Fruit fly (Drosophila melanogaster) whole organism, embryonic: ENCODE data around the gene CG17118.

Experiments
- Asciz ChIP-seq: fragments of 200-800 bp; sonication (Bioruptor generic); optimal IDR thresholded peaks from 2 replicates; lab custom pipeline; 2017; ENCODE audit warnings: missing biosample characterization, mild to moderate bottlenecking, missing genetic modification characterization, missing genetic modification reagents
- B-H2 ChIP-seq: fragments of 200-800 bp; sonication (Bioruptor generic); optimal IDR thresholded peaks from 2 replicates; lab custom pipeline; 2018; ENCODE audit warnings: missing biosample characterization, mild to moderate bottlenecking, missing genetic modification characterization
- CG13287 ChIP-seq: fragments of 200-800 bp; sonication (Bioruptor generic); IDR thresholded peaks from 2 replicates; pipeline ENCODE4 v1.3.6; 2022; ENCODE audit warnings: missing biosample characterization, missing genetic modification characterization; ENCODE audit not compliant: partially characterized antibody
- CG13296 ChIP-seq: fragments of 200-800 bp; sonication (Bioruptor generic); optimal IDR thresholded peaks from 3 replicates; lab custom pipeline; 2018; ENCODE audit warnings: missing biosample characterization, mild to moderate bottlenecking, missing genetic modification characterization
- CG13894 ChIP-seq: fragments of 200-800 bp; sonication (Bioruptor generic); optimal IDR thresholded peaks from 3 replicates; lab custom pipeline; 2018; ENCODE audit warnings: missing biosample characterization, mild to moderate bottlenecking, missing genetic modification characterization, moderate library complexity
- CG14050 ChIP-seq: fragments of 200-800 bp; sonication (Bioruptor generic); IDR thresholded peaks from 3 replicates; pipeline ENCODE4 v1.3.6; 2022; ENCODE audit warnings: missing biosample characterization, missing genetic modification characterization
- CG31388 ChIP-seq: fragments of 200-800 bp; sonication (Bioruptor generic); optimal IDR thresholded peaks from 2 replicates; lab custom pipeline; 2016; ENCODE audit warnings: missing biosample characterization, missing genetic modification characterization
- CG32767 ChIP-seq: fragments of 200-800 bp; sonication (Bioruptor generic); IDR thresholded peaks from 2 replicates; pipeline ENCODE4 v1.3.6; 2022; ENCODE audit warnings: missing biosample characterization, missing genetic modification characterization
- CG3726 ChIP-seq: fragments of 200-800 bp; sonication (Bioruptor generic); IDR thresholded peaks from 3 replicates; pipeline ENCODE4, ENCODE4 v1.3.6; 2022; ENCODE audit warnings: missing biosample characterization, missing genetic modification characterization
- CG8290 ChIP-seq, 3 experiments: fragments of 200-800 bp; sonication (Bioruptor generic); optimal IDR thresholded peaks; 2 replicates each; lab custom pipeline; 2016 to 2019; ENCODE audit warnings: missing biosample characterization in 3 of 3, missing genetic modification characterization in 3 of 3, mild to moderate bottlenecking in 2 of 3, moderate library complexity in 1 of 3
- Camta ChIP-seq: fragments of 200-800 bp; sonication (Bioruptor generic); optimal IDR thresholded peaks from 2 replicates; lab custom pipeline; 2016; ENCODE audit warnings: missing biosample characterization, missing genetic modification characterization
- D ChIP-seq, 2 experiments: fragments of 200-800 bp in 1 of 2; fragments of >200 bp in 1 of 2; sonication (Bioruptor generic) in 1 of 2; optimal IDR thresholded peaks; 2 replicates in 1 of 2; 3 replicates in 1 of 2; lab custom pipeline; 2017; ENCODE audit warnings: mild to moderate bottlenecking in 1 of 2, missing biosample characterization in 1 of 2, missing genetic modification characterization in 1 of 2, missing genetic modification reagents in 1 of 2
- D19A ChIP-seq: fragments of 200-800 bp; optimal IDR thresholded peaks from 3 replicates; lab custom pipeline; 2019; ENCODE audit warnings: missing biosample characterization, mild to moderate bottlenecking, missing genetic modification characterization, moderate library complexity
- Dfd ChIP-seq, 2 experiments: fragments of >200 bp; optimal IDR thresholded peaks; 2 replicates each; lab custom pipeline; 2017; ENCODE audit warnings: missing biosample characterization in 2 of 2, missing genetic modification characterization in 2 of 2
- Doc2 ChIP-seq: fragments of 200-800 bp; sonication (Bioruptor generic); IDR thresholded peaks from 2 replicates; pipeline ENCODE4 v1.3.6; 2022; ENCODE audit warnings: missing biosample characterization, missing genetic modification characterization
- GATAe ChIP-seq: fragments of 200-800 bp; sonication (Bioruptor generic); conservative IDR thresholded peaks from 2 replicates; pipeline ENCODE4 v1.3.6; 2022; ENCODE audit warnings: missing biosample characterization, missing genetic modification characterization
- Hr51 ChIP-seq, 2 experiments: fragments of 200-800 bp; sonication (Bioruptor generic); optimal IDR thresholded peaks; 2 replicates in 1 of 2; 3 replicates in 1 of 2; lab custom pipeline; 2016 to 2018; ENCODE audit warnings: missing biosample characterization in 2 of 2, missing genetic modification characterization in 2 of 2, mild to moderate bottlenecking in 1 of 2, moderate library complexity in 1 of 2
- Lim3 ChIP-seq: fragments of 200-800 bp; sonication (Bioruptor generic); IDR thresholded peaks from 2 replicates; pipeline ENCODE4 v1.3.6; 2022; ENCODE audit warnings: missing biosample characterization, missing genetic modification characterization
- NC2β ChIP-seq: fragments of 200-800 bp; sonication (Bioruptor generic); optimal IDR thresholded peaks from 2 replicates; lab custom pipeline; 2016; ENCODE audit warnings: missing biosample characterization, missing genetic modification characterization
- NFAT ChIP-seq: fragments of 200-800 bp; sonication (Bioruptor generic); IDR thresholded peaks from 2 replicates; pipeline ENCODE4 v1.3.6; 2022; ENCODE audit warnings: missing biosample characterization, missing genetic modification characterization
- Nf-YA ChIP-seq: fragments of 200-800 bp; sonication (Bioruptor generic); IDR thresholded peaks from 2 replicates; pipeline ENCODE4 v1.3.6; 2022; ENCODE audit warnings: missing biosample characterization, missing genetic modification characterization
- Oli ChIP-seq: fragments of 200-800 bp; sonication (Bioruptor generic); optimal IDR thresholded peaks from 2 replicates; lab custom pipeline; 2018; ENCODE audit warnings: missing biosample characterization, mild to moderate bottlenecking, missing genetic modification characterization, moderate library complexity
- Optix ChIP-seq: fragments of 200-800 bp; sonication (Bioruptor generic); IDR thresholded peaks from 3 replicates; pipeline ENCODE4 v1.3.6; 2022; ENCODE audit warnings: missing biosample characterization, missing genetic modification characterization
- PHDP ChIP-seq: fragments of 200-800 bp; sonication (Bioruptor generic); optimal IDR thresholded peaks from 3 replicates; lab custom pipeline; 2018; ENCODE audit warnings: missing biosample characterization, mild to moderate bottlenecking, missing genetic modification characterization, moderate library complexity
- Side ChIP-seq: fragments of 200-800 bp; sonication (Bioruptor generic); optimal IDR thresholded peaks from 2 replicates; lab custom pipeline; 2016; ENCODE audit warnings: missing biosample characterization, missing genetic modification characterization
- Six4 ChIP-seq: fragments of 200-800 bp; sonication (Bioruptor generic); optimal IDR thresholded peaks from 2 replicates; lab custom pipeline; 2016; ENCODE audit warnings: missing biosample characterization, missing genetic modification characterization
- Usf ChIP-seq: fragments of 200-800 bp; sonication (Bioruptor generic); optimal IDR thresholded peaks from 2 replicates; lab custom pipeline; 2017; ENCODE audit warnings: missing genotype, missing biosample characterization, missing genetic modification characterization
- Xrp1 ChIP-seq: fragments of 200-800 bp; sonication (Bioruptor generic); IDR thresholded peaks from 2 replicates; pipeline ENCODE4 v1.3.6; 2022; ENCODE audit warnings: missing biosample characterization, missing genetic modification characterization
- aop ChIP-seq: fragments of 200-800 bp; sonication (Bioruptor generic); IDR thresholded peaks from 2 replicates; pipeline ENCODE4 v1.3.6; 2022; ENCODE audit warnings: missing biosample characterization, missing genetic modification characterization
- ap ChIP-seq: fragments of 200-800 bp; sonication (Bioruptor generic); IDR thresholded peaks from 2 replicates; pipeline ENCODE4 v1.3.6; 2022; ENCODE audit warnings: missing biosample characterization, missing genetic modification characterization
- btn ChIP-seq: fragments of 200-800 bp; sonication (Bioruptor generic); optimal IDR thresholded peaks from 2 replicates; lab custom pipeline; 2016; ENCODE audit warnings: missing biosample characterization, missing genetic modification characterization
- cg ChIP-seq: fragments of 200-800 bp; sonication (Bioruptor generic); optimal IDR thresholded peaks from 3 replicates; lab custom pipeline; 2019; ENCODE audit warnings: missing biosample characterization, mild to moderate bottlenecking, missing genetic modification characterization, moderate library complexity
- chinmo ChIP-seq: fragments of 200-800 bp; sonication (Bioruptor generic); IDR thresholded peaks from 4 replicates; pipeline ENCODE4 v1.3.6; 2022; ENCODE audit warnings: missing biosample characterization, missing genetic modification characterization; ENCODE audit not compliant: partially characterized antibody
- chm ChIP-seq: fragments of 200-800 bp; sonication (Bioruptor generic); IDR thresholded peaks from 2 replicates; pipeline ENCODE4 v1.3.6; 2022; ENCODE audit warnings: missing biosample characterization, missing genetic modification characterization
- dan ChIP-seq: fragments of 200-800 bp; sonication (Bioruptor generic); IDR thresholded peaks from 2 replicates; pipeline ENCODE4 v1.3.6; 2022; ENCODE audit warnings: missing biosample characterization, missing genetic modification characterization
- dati ChIP-seq: fragments of 200-800 bp; sonication (Bioruptor generic); IDR thresholded peaks from 2 replicates; pipeline ENCODE4 v1.3.6; 2022; ENCODE audit warnings: missing biosample characterization, missing genetic modification characterization
- ems ChIP-seq: fragments of 200-800 bp; sonication (Bioruptor generic); optimal IDR thresholded peaks from 3 replicates; lab custom pipeline; 2016; ENCODE audit warnings: missing biosample characterization, missing genetic modification characterization
- fu2 ChIP-seq: fragments of 200-800 bp; sonication (Bioruptor generic); optimal IDR thresholded peaks from 2 replicates; lab custom pipeline; 2016; ENCODE audit warnings: missing biosample characterization, missing genetic modification characterization
- hb ChIP-seq: fragments of 200-800 bp; sonication (Bioruptor generic); IDR thresholded peaks from 3 replicates; pipeline ENCODE4 v1.3.6; 2022; ENCODE audit warnings: missing biosample characterization, missing genetic modification characterization; ENCODE audit not compliant: partially characterized antibody
- lab ChIP-seq: fragments of 200-800 bp; sonication (Bioruptor generic); optimal IDR thresholded peaks from 3 replicates; lab custom pipeline; 2017; ENCODE audit warnings: missing biosample characterization, missing genetic modification characterization, mild to moderate bottlenecking, moderate library complexity, missing genetic modification reagents
- lbe ChIP-seq: fragments of 200-800 bp; sonication (Bioruptor generic); optimal IDR thresholded peaks from 2 replicates; lab custom pipeline; 2016; ENCODE audit warnings: missing biosample characterization, mild to moderate bottlenecking, missing genetic modification characterization
- luna ChIP-seq: fragments of 200-800 bp; sonication (Bioruptor generic); optimal IDR thresholded peaks from 2 replicates; lab custom pipeline; 2016; ENCODE audit warnings: missing biosample characterization, missing genetic modification characterization
- mld ChIP-seq: fragments of 200-800 bp; sonication (Bioruptor generic); IDR thresholded peaks from 3 replicates; pipeline ENCODE4 v1.3.6; 2022; ENCODE audit warnings: missing biosample characterization, missing genetic modification characterization; ENCODE audit not compliant: partially characterized antibody
- pros ChIP-seq: fragments of 200-800 bp; sonication (Bioruptor generic); optimal IDR thresholded peaks from 3 replicates; lab custom pipeline; 2019; ENCODE audit warnings: missing biosample characterization, mild to moderate bottlenecking, missing genetic modification characterization, moderate library complexity
- run ChIP-seq: fragments of 200-800 bp; sonication (Bioruptor generic); optimal IDR thresholded peaks from 3 replicates; lab custom pipeline; 2018; ENCODE audit warnings: missing biosample characterization, mild to moderate bottlenecking, missing genetic modification characterization
- slbo ChIP-seq: fragments of 200-800 bp; sonication (Bioruptor generic); IDR thresholded peaks from 2 replicates; pipeline ENCODE4 v1.3.6; 2022; ENCODE audit warnings: missing biosample characterization, missing genetic modification characterization
- sna ChIP-seq: fragments of 200-800 bp; sonication (Bioruptor generic); IDR thresholded peaks from 2 replicates; pipeline ENCODE4 v1.3.6; 2022; ENCODE audit warnings: missing biosample characterization, missing genetic modification characterization; ENCODE audit not compliant: partially characterized antibody
- sqz ChIP-seq: fragments of 200-800 bp; sonication (Bioruptor generic); optimal IDR thresholded peaks from 3 replicates; lab custom pipeline; 2018; ENCODE audit warnings: missing biosample characterization, mild to moderate bottlenecking, missing genetic modification characterization
- stwl ChIP-seq: fragments of 200-800 bp; sonication (Bioruptor generic); optimal IDR thresholded peaks from 3 replicates; lab custom pipeline; 2018; ENCODE audit warnings: missing biosample characterization, mild to moderate bottlenecking, missing genetic modification characterization, moderate library complexity

CG17118 gene

DNA sequence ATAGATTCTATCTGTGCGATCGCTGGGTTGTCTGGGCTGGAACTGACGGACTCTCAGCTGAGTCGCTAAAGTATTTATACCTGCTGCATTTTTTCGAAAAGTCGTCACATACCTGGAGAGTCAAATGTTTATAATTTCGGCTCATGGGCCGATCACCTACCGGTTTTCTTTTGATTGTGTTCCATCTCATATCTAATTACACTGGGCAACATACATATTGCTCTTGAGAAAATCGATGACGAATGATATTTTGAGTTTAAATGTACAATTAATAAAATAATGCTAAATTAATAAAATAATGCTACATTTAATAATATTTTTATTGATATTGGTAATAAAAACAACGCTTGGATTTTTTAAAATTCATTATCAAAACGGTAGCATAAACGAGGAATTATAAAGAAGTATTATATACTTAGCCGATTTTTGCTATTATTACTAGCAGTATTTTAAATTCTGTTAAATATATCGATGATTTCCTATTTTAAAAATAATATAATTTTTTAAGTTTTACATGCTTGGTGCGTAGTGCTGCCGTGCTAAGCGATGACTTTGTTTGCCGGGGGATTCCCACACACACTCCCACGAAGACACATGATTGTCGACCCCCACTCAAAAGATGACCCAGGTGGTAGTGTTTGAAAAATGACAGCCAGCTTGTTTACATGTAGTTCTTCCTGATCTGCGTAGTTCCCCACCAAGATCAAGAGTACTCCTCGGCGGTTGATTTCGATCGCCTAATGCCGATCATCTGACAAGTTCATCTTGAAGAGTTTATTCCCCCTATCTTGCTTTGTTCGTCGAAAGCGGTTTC is 40.6 kb upstream of the CG17118 start, which contains the start of gene CG7294 (continued):
- TF ChIP-seq Six4 (no peak), Oli (tag; lab: Kevin White, UChicago) (peak; percentile 1), chm (GFP tag; lab: Robert Waterston, UW) (no peak), chinmo (GFP tag; lab: Robert Waterston, UW) (no peak), btn (GFP tag; lab: Kevin White, UChicago) (no peak), stwl (tag; lab: Kevin White, UChicago) (no peak), Optix (GFP tag; lab: Robert Waterston, UW) (no peak), Lim3 (no peak), Xrp1 (GFP tag; lab: Robert Waterston, UW) (no peak; the same call in 1 of the 2 replicates), NFAT (GFP tag; lab: Robert Waterston, UW) (no peak), cg (GFP tag; lab: Kevin White, UChicago) (no peak), CG13894 (peak; percentile 38), D19A (tag; lab: Kevin White, UChicago) (peak; percentile 45), dan (GFP tag; lab: Robert Waterston, UW) (no peak), pros (no peak), sqz (GFP tag; lab: Kevin White, UChicago) (no peak), NC2β (GFP tag; lab: Kevin White, UChicago) (no peak), CG13296 (GFP tag; lab: Kevin White, UChicago) (no peak), fu2 (GFP tag; lab: Kevin White, UChicago) (no peak), mld (GFP tag; lab: Robert Waterston, UW) (no peak), Asciz (GFP tag; lab: Kevin White, UChicago) (peak; percentile 6), CG3726 (GFP tag; lab: Robert Waterston, UW) (no peak), GATAe (no peak), slbo (GFP tag; lab: Robert Waterston, UW) (no peak), Side (GFP tag; lab: Kevin White, UChicago) (no peak), B-H2 (GFP tag; lab: Kevin White, UChicago) (no peak), CG8290 (GFP tag; optimal IDR thresholded peaks at IDR 0.05; lab: Kevin White, UChicago) (no peak), CG8290 (tag; optimal IDR thresholded peaks at IDR 0.05; lab: Kevin White, UChicago) (no peak), ap (GFP tag; lab: Robert Waterston, UW) (no peak), Dfd (GFP tag; optimal IDR thresholded peaks at IDR 0.05; lab: Kevin White, UChicago) (no peak), PHDP (tag; lab: Kevin White, UChicago) (peak; percentile 36), CG31388 (GFP tag; lab: Kevin White, UChicago) (no peak), Usf (GFP tag; lab: Kevin White, UChicago) (no peak), ems (no peak), CG13287 (GFP tag; lab: Robert Waterston, UW) (no peak), CG32767 (GFP tag; lab: Robert Waterston, UW) (no peak), hb (no peak), Camta (no peak), Hr51 (GFP tag; optimal IDR thresholded peaks at IDR 0.05; lab: Kevin White, UChicago) (peak in 1 of 2 experiments; percentile 28), D (optimal IDR thresholded peaks at IDR 0.05; lab: Kevin White, UChicago) (no peak), D (GFP tag; optimal IDR thresholded peaks at IDR 0.05; lab: Kevin White, UChicago) (no peak), run (tag; lab: Kevin White, UChicago) (no peak), Doc2 (GFP tag; lab: Robert Waterston, UW) (no peak), dati (no peak), aop (GFP tag; lab: Robert Waterston, UW) (no peak), lbe (no peak), CG14050 (GFP tag; lab: Robert Waterston, UW) (no peak), luna (GFP tag; lab: Kevin White, UChicago) (no peak), sna (GFP tag; lab: Robert Waterston, UW) (no peak), Nf-YA (no peak), lab (GFP tag; lab: Kevin White, UChicago) (no peak)
